Worm (Caenorhabditis elegans) whole organism, young adult: Measurements from ENCODE around the gene Y73B6BL.12.
A peak's percentile ranks its signal among the peaks of the same experiment; 100 is the strongest.

Experiments
- C17E4.6 ChIP-seq: fragments of 200-800 bp; sonication (Bioruptor generic); IDR thresholded peaks from 2 replicates; pipeline ENCODE4 v1.3.6; 2022; ENCODE audit warnings: missing genetic modification reagents, missing genetic modification characterization, missing compliant biosample characterization
- F22D6.2 ChIP-seq: sonication (generic microtip); optimal IDR thresholded peaks from 2 replicates; lab custom pipeline; 2016; ENCODE audit warnings: mild to moderate bottlenecking, missing genetic modification characterization, missing compliant biosample characterization
- F23B12.7 ChIP-seq: sonication (generic microtip); optimal IDR thresholded peaks from 2 replicates; lab custom pipeline; 2017; ENCODE audit warnings: missing genetic modification characterization, mild to moderate bottlenecking, missing compliant biosample characterization, antibody characterized with exemption, moderate library complexity; ENCODE audit not compliant: insufficient read depth
- F52B5.7 ChIP-seq: sonication (generic microtip); optimal IDR thresholded peaks from 2 replicates; lab custom pipeline; 2016; ENCODE audit warnings: mild to moderate bottlenecking, missing genetic modification characterization, missing compliant biosample characterization
- F57C9.4 ChIP-seq: sonication (generic microtip); optimal IDR thresholded peaks from 2 replicates; lab custom pipeline; 2017; ENCODE audit warnings: mild to moderate bottlenecking, missing genetic modification characterization, missing compliant biosample characterization
- K11D2.4 ChIP-seq: fragments of 200-800 bp; sonication (Bioruptor generic); IDR thresholded peaks from 2 replicates; pipeline ENCODE4 v1.3.6; 2022; ENCODE audit warnings: missing genetic modification reagents, missing genetic modification characterization, missing compliant biosample characterization
- K12H6.12 ChIP-seq: fragments of 200-800 bp; sonication (Bioruptor generic); optimal IDR thresholded peaks from 2 replicates; lab custom pipeline; 2018; ENCODE audit warnings: mild to moderate bottlenecking, missing genetic modification characterization, missing compliant biosample characterization
- Y67H2A.10 ChIP-seq: fragments of 200-800 bp; sonication (Bioruptor generic); conservative IDR thresholded peaks from 2 replicates; pipeline ENCODE4 v1.3.6; 2022; ENCODE audit warnings: missing genetic modification reagents, missing genetic modification characterization, missing compliant biosample characterization
- Y95B8A.8 ChIP-seq: fragments of 200-800 bp; sonication (Bioruptor generic); IDR thresholded peaks from 2 replicates; pipeline ENCODE4 v1.3.6; 2022; ENCODE audit warnings: missing genetic modification reagents, missing genetic modification characterization, missing compliant biosample characterization
- aptf-2 ChIP-seq: fragments of 200-800 bp; sonication (Bioruptor generic); conservative IDR thresholded peaks from 2 replicates; pipeline ENCODE4 v1.3.6; 2022; ENCODE audit warnings: missing genetic modification reagents, missing genetic modification characterization, missing compliant biosample characterization
- attf-5 ChIP-seq: fragments of 200-800 bp; sonication (Bioruptor generic); optimal IDR thresholded peaks from 2 replicates; lab custom pipeline; 2018; ENCODE audit warnings: mild to moderate bottlenecking, missing genetic modification characterization, missing compliant biosample characterization
- ceh-79 ChIP-seq: sonication (generic microtip); optimal IDR thresholded peaks from 2 replicates; lab custom pipeline; 2017; ENCODE audit warnings: mild to moderate bottlenecking, missing genetic modification characterization, missing compliant biosample characterization
- die-1 ChIP-seq: sonication (generic microtip); optimal IDR thresholded peaks from 2 replicates; lab custom pipeline; 2016; ENCODE audit warnings: missing genotype, mild to moderate bottlenecking, missing genetic modification characterization, missing compliant biosample characterization
- efl-1 ChIP-seq: fragments of 150-350 bp; optimal IDR thresholded peaks from 2 replicates; lab custom pipeline; 2014; ENCODE audit warnings: missing biosample characterization, missing genetic modification reagents, missing genetic modification characterization
- him-1 ChIP-seq: sonication (generic microtip); optimal IDR thresholded peaks from 2 replicates; lab custom pipeline; 2016; ENCODE audit warnings: missing genotype, missing genetic modification reagents, missing genetic modification characterization, missing compliant biosample characterization
- hmg-1.2 ChIP-seq: fragments of 200-800 bp; sonication (Bioruptor generic); IDR thresholded peaks from 2 replicates; pipeline ENCODE4 v1.3.6; 2022; ENCODE audit warnings: missing genetic modification reagents, missing genetic modification characterization, missing compliant biosample characterization
- hsf-1 ChIP-seq: fragments of 200-800 bp; sonication (Bioruptor generic); IDR thresholded peaks from 2 replicates; pipeline ENCODE4 v1.3.6; 2022; ENCODE audit warnings: missing genetic modification reagents, missing genetic modification characterization, missing compliant biosample characterization
- lin-40 ChIP-seq: sonication (generic microtip); optimal IDR thresholded peaks from 2 replicates; lab custom pipeline; 2016; ENCODE audit warnings: missing genetic modification characterization, mild to moderate bottlenecking, missing compliant biosample characterization, missing genotype, missing genetic modification reagents
- madf-3 ChIP-seq: fragments of 200-800 bp; sonication (Bioruptor generic); IDR thresholded peaks from 2 replicates; pipeline ENCODE4 v1.3.6; 2022; ENCODE audit warnings: missing genetic modification reagents, missing genetic modification characterization, missing compliant biosample characterization
- madf-6 ChIP-seq: fragments of 200-800 bp; sonication (Bioruptor generic); IDR thresholded peaks from 2 replicates; pipeline ENCODE4 v1.3.6; 2022; ENCODE audit warnings: missing genetic modification reagents, missing genetic modification characterization, missing compliant biosample characterization
- madf-8 ChIP-seq: fragments of 200-800 bp; sonication (Bioruptor generic); conservative IDR thresholded peaks from 2 replicates; pipeline ENCODE4 v1.3.6; 2022; ENCODE audit warnings: missing genetic modification reagents, missing genetic modification characterization, missing compliant biosample characterization
- nfyb-1 ChIP-seq: fragments of 200-800 bp; sonication (Bioruptor generic); IDR thresholded peaks from 2 replicates; pipeline ENCODE4 v1.3.6; 2022; ENCODE audit warnings: missing genetic modification reagents, missing genetic modification characterization, missing compliant biosample characterization
- nhr-179 ChIP-seq: sonication (generic microtip); optimal IDR thresholded peaks from 2 replicates; lab custom pipeline; 2016; ENCODE audit warnings: mild to moderate bottlenecking, missing genetic modification characterization, missing compliant biosample characterization
- nhr-90 ChIP-seq: sonication (generic microtip); optimal IDR thresholded peaks from 2 replicates; lab custom pipeline; 2016; ENCODE audit warnings: missing genotype, mild to moderate bottlenecking, missing genetic modification characterization, missing compliant biosample characterization
- repo-1 ChIP-seq: sonication (generic microtip); optimal IDR thresholded peaks from 2 replicates; lab custom pipeline; 2017; ENCODE audit warnings: mild to moderate bottlenecking, missing genetic modification characterization, missing compliant biosample characterization
- sea-2 ChIP-seq: fragments of 200-800 bp; sonication (Bioruptor generic); IDR thresholded peaks from 2 replicates; pipeline ENCODE4 v1.3.6; 2022; ENCODE audit warnings: missing genetic modification characterization, missing compliant biosample characterization
- snpc-1.1 ChIP-seq: sonication (generic microtip); optimal IDR thresholded peaks from 2 replicates; lab custom pipeline; 2017; ENCODE audit warnings: missing genetic modification characterization, mild to moderate bottlenecking, missing compliant biosample characterization, antibody characterized with exemption, moderate library complexity, missing genotype, missing genetic modification reagents; ENCODE audit not compliant: insufficient read depth
- snpc-3.4 ChIP-seq: sonication (generic microtip); optimal IDR thresholded peaks from 2 replicates; lab custom pipeline; 2017; ENCODE audit warnings: missing genetic modification characterization, mild to moderate bottlenecking, missing compliant biosample characterization, antibody characterized with exemption, moderate library complexity, missing genotype, missing genetic modification reagents
- snpc-4 ChIP-seq, 5 experiments: fragments of 150-350 bp in 1 of 5; sonication (generic microtip) in 4 of 5; optimal IDR thresholded peaks; 2 replicates each; lab custom pipeline; 2014 to 2018; ENCODE audit warnings: missing genetic modification characterization in 5 of 5, missing biosample characterization in 3 of 5, antibody characterized with exemption in 2 of 5, mild to moderate bottlenecking in 2 of 5, missing compliant biosample characterization in 2 of 5, missing genotype in 2 of 5, moderate library complexity in 2 of 5, missing genetic modification reagents in 1 of 5
- sptf-2 ChIP-seq: fragments of 200-800 bp; sonication (Bioruptor generic); optimal IDR thresholded peaks from 2 replicates; lab custom pipeline; 2018; ENCODE audit warnings: mild to moderate bottlenecking, missing genetic modification characterization, missing compliant biosample characterization
- tbp1 ChIP-seq: fragments of 200-800 bp; sonication (Bioruptor generic); optimal IDR thresholded peaks from 2 replicates; lab custom pipeline; 2018; ENCODE audit warnings: mild to moderate bottlenecking, missing genetic modification characterization, missing compliant biosample characterization
- tbx-9 ChIP-seq: sonication (generic microtip); optimal IDR thresholded peaks from 2 replicates; lab custom pipeline; 2016; ENCODE audit warnings: borderline replicate concordance, missing genetic modification characterization, inconsistent platforms, missing compliant biosample characterization
- unc-62 ChIP-seq: fragments of 150-350 bp; optimal IDR thresholded peaks from 2 replicates; lab custom pipeline; 2014; ENCODE audit warnings: missing biosample characterization, missing genetic modification reagents, missing genetic modification characterization
- zfh-2 ChIP-seq: fragments of 200-800 bp; sonication (Bioruptor generic); conservative IDR thresholded peaks from 2 replicates; pipeline ENCODE4 v1.3.6; 2022; ENCODE audit warnings: missing genetic modification reagents, missing genetic modification characterization, missing compliant biosample characterization
- zim-3 ChIP-seq: sonication (generic microtip); optimal IDR thresholded peaks from 2 replicates; lab custom pipeline; 2017; ENCODE audit warnings: mild to moderate bottlenecking, missing genetic modification characterization, moderate library complexity, missing compliant biosample characterization
- ztf-18 ChIP-seq: sonication (generic microtip); optimal IDR thresholded peaks from 2 replicates; lab custom pipeline; 2016; ENCODE audit warnings: missing genotype, mild to moderate bottlenecking, missing genetic modification characterization, missing compliant biosample characterization
- ztf-3 ChIP-seq: fragments of 200-800 bp; sonication (Bioruptor generic); optimal IDR thresholded peaks from 2 replicates; lab custom pipeline; 2018; ENCODE audit warnings: mild to moderate bottlenecking, missing genetic modification characterization, missing compliant biosample characterization
- ztf-6 ChIP-seq: fragments of 200-800 bp; sonication (Bioruptor generic); IDR thresholded peaks from 2 replicates; pipeline ENCODE4 v1.3.6; 2022; ENCODE audit warnings: missing genetic modification reagents, missing genetic modification characterization, missing compliant biosample characterization

Y73B6BL.12 gene

ce11 chrIV:6320267-6320977, 3.2 kb upstream of the Y73B6BL.12 start:
- peak; percentile 41 for TF ChIP-seq snpc-1.1 (tag; lab: Kevin White, UChicago)
- TF ChIP-seq madf-6, result peak; percentile 51; the same call in 1 of the 2 replicates
- 0 out of 2 replicates have a peak, but pooled peaks have one; percentile 8 for TF ChIP-seq ztf-6
- peak; percentile 50 for TF ChIP-seq hmg-1.2 (GFP tag; lab: Robert Waterston, UW)
- peak; percentile 8 for TF ChIP-seq snpc-4 (GFP tag; optimal IDR thresholded peaks at IDR 0.05; lab: Kevin White, UChicago)
- peak in 3 of 4 experiments; percentile 47 to 93 (median 85) for TF ChIP-seq snpc-4 (tag; optimal IDR thresholded peaks at IDR 0.05; lab: Kevin White, UChicago)
- TF ChIP-seq madf-8 (GFP tag; lab: Robert Waterston, UW), result 0 out of 2 replicates have a peak, but pooled peaks have one; percentile 2

ce11 chrIV:6307439-6307838, 9.8 kb downstream of the Y73B6BL.12 start, which contains the start of gene csp-2:
Gene csp-2 (plus strand): TSS chrIV:6307739.
- TF ChIP-seq unc-62 (GFP tag; lab: Kevin White, UChicago), result no peak
- no peak for TF ChIP-seq lin-40
- no peak for TF ChIP-seq snpc-3.4 (tag; lab: Kevin White, UChicago)
- TF ChIP-seq hmg-1.2 (GFP tag; lab: Robert Waterston, UW), result no peak
- no peak for TF ChIP-seq F23B12.7 (tag; lab: Kevin White, UChicago)
- TF ChIP-seq F57C9.4, result no peak
- no peak for TF ChIP-seq nhr-179 (tag; lab: Kevin White, UChicago)
- no peak for TF ChIP-seq F52B5.7 (tag; lab: Kevin White, UChicago)
- TF ChIP-seq ztf-18 (tag; lab: Kevin White, UChicago), result no peak
- no peak for TF ChIP-seq die-1 (tag; lab: Kevin White, UChicago)
- TF ChIP-seq attf-5 (GFP tag; lab: Kevin White, UChicago), result no peak
- no peak for TF ChIP-seq zfh-2
- TF ChIP-seq K11D2.4, result no peak
- TF ChIP-seq tbp1 (GFP tag; lab: Kevin White, UChicago), result no peak
- no peak for TF ChIP-seq ceh-79 (tag; lab: Kevin White, UChicago)
- no peak for TF ChIP-seq nhr-90 (tag; lab: Kevin White, UChicago)
- TF ChIP-seq hsf-1 (GFP tag; lab: Robert Waterston, UW), result no peak

DNA sequence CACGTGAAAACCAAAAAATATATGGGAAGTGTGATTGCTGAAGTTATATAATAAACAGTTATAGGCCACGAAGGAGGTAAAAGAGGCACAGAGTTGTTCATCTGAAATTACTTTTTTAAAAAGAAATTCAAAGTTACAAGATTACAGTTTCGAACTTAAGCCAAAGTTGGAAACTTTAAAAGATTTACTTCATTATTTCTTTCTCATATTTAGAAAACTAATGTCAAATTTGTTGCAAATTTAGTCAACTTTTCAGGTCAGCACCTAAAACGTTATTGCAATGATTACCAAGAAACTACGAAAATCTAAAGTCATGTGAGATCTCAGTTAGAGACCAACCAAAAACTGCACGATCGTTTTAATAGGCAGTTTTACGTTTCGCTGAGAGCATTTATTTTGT, 13.6 kb downstream of the Y73B6BL.12 start, which contains the start of gene srv-25:
Gene srv-25 (minus strand): TSS at position 101 of the 400 bp plus-strand sequence.
- TF ChIP-seq K12H6.12 (tag; lab: Kevin White, UChicago), result no peak
- no peak for TF ChIP-seq sptf-2
- no peak for TF ChIP-seq tbx-9
- no peak for TF ChIP-seq ztf-3
- TF ChIP-seq Y67H2A.10 (GFP tag; lab: Robert Waterston, UW), result no peak
- no peak for TF ChIP-seq nhr-179 (tag; lab: Kevin White, UChicago)
- no peak for TF ChIP-seq aptf-2

DNA sequence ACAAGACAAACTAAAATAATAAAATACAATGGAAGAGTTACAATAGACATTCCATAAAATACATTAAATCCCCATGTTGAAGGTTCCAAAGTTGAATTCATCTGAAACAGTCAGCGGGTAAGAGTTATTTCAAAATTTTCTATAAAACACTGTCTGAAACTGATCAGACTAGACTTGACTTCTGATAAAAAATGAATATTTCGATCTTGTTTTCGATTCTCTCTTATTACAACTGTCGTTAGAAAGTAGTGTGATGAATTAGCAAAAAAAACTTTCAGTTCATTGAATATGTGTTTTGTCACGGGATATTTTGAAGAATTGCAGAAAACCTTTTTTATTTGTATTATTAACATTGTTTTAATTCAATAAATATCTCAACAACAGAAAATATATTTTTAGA, 15.5 kb downstream of the Y73B6BL.12 start, which contains the start of gene srv-26:
Gene srv-26 (minus strand): TSS at position 101 of the 400 bp plus-strand sequence.
- no peak for TF ChIP-seq F22D6.2 (tag; lab: Kevin White, UChicago)

ce11 chrIV:6299523-6299922, 17.7 kb downstream of the Y73B6BL.12 start:
- TF ChIP-seq nfyb-1 (GFP tag; lab: Robert Waterston, UW), result no peak
- TF ChIP-seq efl-1 (GFP tag; lab: Kevin White, UChicago), result no peak
- TF ChIP-seq ztf-18 (tag; lab: Kevin White, UChicago), result no peak
- no peak for TF ChIP-seq madf-3 (GFP tag; lab: Robert Waterston, UW)
- TF ChIP-seq Y95B8A.8, result no peak
- TF ChIP-seq sea-2, result no peak
- no peak for TF ChIP-seq C17E4.6 (GFP tag; lab: Robert Waterston, UW)
- TF ChIP-seq him-1, result no peak
- TF ChIP-seq zim-3, result no peak
- TF ChIP-seq repo-1, result no peak
- no peak for TF ChIP-seq tbx-9
